Fruit fly (Drosophila melanogaster): Measurements from ENCODE around the gene lmd.
A peak's percentile ranks its signal among the peaks of the same experiment; 100 is the strongest.

Gene lmd

DNA sequence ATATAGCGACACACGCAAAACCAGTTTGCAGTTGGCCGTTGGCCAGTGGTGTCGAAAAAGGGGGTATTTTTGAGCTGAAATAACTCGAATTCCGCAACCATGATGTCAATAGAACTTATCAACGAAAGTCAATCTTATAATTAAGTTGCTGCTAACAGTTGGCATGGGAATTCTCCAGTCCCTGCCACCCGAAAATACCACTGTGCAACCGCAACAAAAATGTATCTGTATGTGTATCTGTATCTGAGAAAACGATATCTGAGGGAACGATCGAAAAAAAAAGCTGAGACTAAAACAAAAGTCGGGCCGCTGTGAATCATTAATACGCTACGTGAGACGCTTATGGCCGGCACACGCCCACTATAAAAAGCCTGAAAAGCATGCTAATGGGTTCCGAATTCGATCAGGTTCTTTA, 20.0 kb upstream of the lmd start (continued):
- TF ChIP-seq CG7368 (GFP tag; optimal IDR thresholded peaks at IDR 0.05) (peak; percentile 94), CG8632 (GFP tag; optimal IDR thresholded peaks at IDR 0.05) (peak; percentile 89), fkh (GFP tag; optimal IDR thresholded peaks at IDR 0.05) (no peak), lz (GFP tag; optimal IDR thresholded peaks at IDR 0.05) (peak; percentile 94), CG6854 (GFP tag; optimal IDR thresholded peaks at IDR 0.05) (peak; percentile 15), CG10669 (GFP tag; optimal IDR thresholded peaks at IDR 0.05) (peak; percentile 91), CG9139 (GFP tag; optimal IDR thresholded peaks at IDR 0.05) (peak; percentile 73), CG34406 (GFP tag; optimal IDR thresholded peaks at IDR 0.05) (peak; percentile 91), eg (GFP tag; IDR thresholded peaks at IDR 0.05) (peak; percentile 84), spab (GFP tag; optimal IDR thresholded peaks at IDR 0.05) (peak; percentile 79), CG15336 (GFP tag; IDR thresholded peaks at IDR 0.05) (peak; percentile 79)

DNA sequence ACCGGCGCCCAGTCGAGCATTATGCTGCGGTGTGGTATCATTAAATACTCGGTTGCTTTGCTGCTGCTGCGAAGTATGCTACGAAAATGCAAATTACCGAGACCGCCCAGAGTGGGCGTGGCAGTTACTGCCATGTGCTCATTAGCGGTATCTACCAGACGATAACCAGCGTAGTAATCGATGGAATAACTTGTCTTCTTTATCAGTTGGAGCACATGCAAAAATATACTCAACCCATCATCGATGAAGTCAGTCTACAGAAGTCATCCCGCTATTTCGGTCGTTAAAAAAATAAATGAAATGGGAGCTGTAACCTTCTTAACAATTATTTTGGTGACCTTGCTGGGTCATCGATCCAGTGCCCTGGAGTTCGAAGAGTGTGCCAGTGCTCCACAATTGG, 17.2 kb upstream of the lmd start, which contains the start of gene CG13837:
TSS of gene CG13837 (plus strand) at position 301 of the 400 bp plus-strand sequence.
- TF ChIP-seq CG11294 (GFP tag; IDR thresholded peaks at IDR 0.05) (no peak), Eip75B (GFP tag; optimal IDR thresholded peaks at IDR 0.05) (no peak), dsx (GFP tag; optimal IDR thresholded peaks at IDR 0.05; ENCODE audit: poor library complexity, severe bottlenecking) (no peak), CG1621 (tag; optimal IDR thresholded peaks at IDR 0.05) (no peak), CG8632 (GFP tag; optimal IDR thresholded peaks at IDR 0.05) (no peak)

DNA sequence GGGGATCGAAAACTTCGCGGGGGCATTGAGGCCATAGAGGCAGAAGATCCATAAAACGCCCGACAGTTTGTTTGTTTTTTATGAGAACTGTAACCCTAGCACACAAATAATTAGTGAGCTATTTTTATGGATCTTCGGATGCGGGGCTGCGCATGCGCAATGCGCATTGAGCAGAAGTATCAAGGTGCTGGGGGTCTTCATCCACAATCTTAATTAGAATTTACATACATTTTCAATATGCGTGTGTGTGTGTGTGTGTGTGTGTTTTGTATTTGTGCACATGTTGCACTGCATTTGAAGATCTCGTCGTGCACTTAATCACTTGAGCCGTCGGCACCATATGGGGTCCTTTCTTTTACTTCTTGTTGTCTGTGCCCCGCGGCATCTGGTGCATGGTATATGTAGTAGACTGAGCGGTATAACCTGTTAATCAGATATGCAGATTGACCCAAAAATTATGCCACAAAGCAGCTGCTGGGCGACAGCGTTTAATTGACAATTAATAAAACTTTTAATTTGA, 16.3 kb upstream of the lmd start:
- TF ChIP-seq dsx (GFP tag; optimal IDR thresholded peaks at IDR 0.05; ENCODE audit: poor library complexity, severe bottlenecking), result no peak
- TF ChIP-seq CG6808 (GFP tag; optimal IDR thresholded peaks at IDR 0.05), result no peak
- TF ChIP-seq Hr39 (GFP tag; optimal IDR thresholded peaks at IDR 0.05), result no peak
- no peak for TF ChIP-seq Sox14 (GFP tag; optimal IDR thresholded peaks at IDR 0.05)
- no peak for TF ChIP-seq Ets96B (tag; optimal IDR thresholded peaks at IDR 0.05)
- TF ChIP-seq CG8319 (GFP tag; optimal IDR thresholded peaks at IDR 0.05), result no peak
- no peak for TF ChIP-seq fd85E (GFP tag; optimal IDR thresholded peaks at IDR 0.05)
- TF ChIP-seq Hr4 (GFP tag; optimal IDR thresholded peaks at IDR 0.05), result no peak
- TF ChIP-seq CG9139 (GFP tag; optimal IDR thresholded peaks at IDR 0.05), result no peak
- TF ChIP-seq CG16779 (tag; optimal IDR thresholded peaks at IDR 0.05), result no peak
- no peak for TF ChIP-seq Sox15 (GFP tag; optimal IDR thresholded peaks at IDR 0.05)
- TF ChIP-seq CG8632 (GFP tag; optimal IDR thresholded peaks at IDR 0.05), result no peak
- no peak for TF ChIP-seq Sox102F (GFP tag; optimal IDR thresholded peaks at IDR 0.05)
- TF ChIP-seq CG31627 (GFP tag; optimal IDR thresholded peaks at IDR 0.05), result no peak
- no peak for TF ChIP-seq CG34406 (GFP tag; optimal IDR thresholded peaks at IDR 0.05)
- no peak for TF ChIP-seq CG3032 (tag; optimal IDR thresholded peaks at IDR 0.05)
- no peak for TF ChIP-seq topi (GFP tag; optimal IDR thresholded peaks at IDR 0.05)
- TF ChIP-seq CG10669 (GFP tag; optimal IDR thresholded peaks at IDR 0.05), result no peak
- TF ChIP-seq cyc (GFP tag; optimal IDR thresholded peaks at IDR 0.05), result no peak

DNA sequence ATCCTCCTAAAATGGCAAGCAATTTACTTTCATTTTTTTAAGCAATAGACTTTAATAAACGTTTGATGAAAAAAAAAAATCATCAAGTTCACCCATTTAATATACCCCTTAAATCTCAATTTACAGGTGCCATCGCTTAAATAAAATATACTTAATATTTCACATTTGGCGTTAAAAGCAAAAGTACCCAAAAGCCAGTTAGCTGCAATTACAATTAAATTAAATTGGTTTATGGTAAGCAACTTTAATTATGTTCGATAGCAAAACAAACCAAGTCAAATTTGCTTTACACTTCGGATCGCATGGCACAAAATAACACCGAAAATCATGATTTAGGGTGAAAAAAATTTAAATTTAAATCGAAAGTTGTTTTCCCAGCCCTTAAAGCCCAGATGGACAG, 15.4 kb upstream of the lmd start, which contains the start of gene CG13838:
TSS of gene CG13838 (plus strand) at position 301 of the 400 bp plus-strand sequence.
- TF ChIP-seq CG4318 (GFP tag; optimal IDR thresholded peaks at IDR 0.05) (no peak), dac (GFP tag; optimal IDR thresholded peaks at IDR 0.05) (no peak), Lpt (GFP tag; optimal IDR thresholded peaks at IDR 0.05) (no peak), esn (GFP tag; optimal IDR thresholded peaks at IDR 0.05) (no peak), Sox102F (GFP tag; optimal IDR thresholded peaks at IDR 0.05) (no peak), CG34406 (GFP tag; optimal IDR thresholded peaks at IDR 0.05) (no peak), CG8632 (GFP tag; optimal IDR thresholded peaks at IDR 0.05) (no peak), achi (GFP tag; optimal IDR thresholded peaks at IDR 0.05) (no peak), CG9139 (GFP tag; optimal IDR thresholded peaks at IDR 0.05) (no peak), CG10669 (GFP tag; optimal IDR thresholded peaks at IDR 0.05) (no peak), CG11762 (GFP tag; optimal IDR thresholded peaks at IDR 0.05; ENCODE audit: insufficient read depth) (no peak), Hr4 (GFP tag; optimal IDR thresholded peaks at IDR 0.05) (no peak), acj6 (GFP tag; optimal IDR thresholded peaks at IDR 0.05) (no peak)
